Worm (Caenorhabditis elegans) whole organism, early embryonic: ENCODE results near the gene pud-1.1.
"Not testable (repeated sequence)": the region's sequence is repeated elsewhere in the genome, so short reads cannot be mapped to it uniquely, and the experiment has no call there.

Experiments used
- aly-1 ChIP-seq: sonication (generic microtip); optimal IDR thresholded peaks from 2 replicates; lab custom pipeline; 2016; ENCODE audit warnings: missing genetic modification characterization, missing compliant biosample characterization
- ama-1 ChIP-seq: fragments of 150-350 bp; optimal IDR thresholded peaks from 2 replicates; lab custom pipeline; 2014
- ceh-13 ChIP-seq: fragments of 200-800 bp; sonication (Bioruptor generic); optimal IDR thresholded peaks from 2 replicates; lab custom pipeline; 2018; ENCODE audit warnings: mild to moderate bottlenecking, missing genetic modification characterization, missing compliant biosample characterization
- ceh-36 ChIP-seq: sonication (generic microtip); optimal IDR thresholded peaks from 2 replicates; lab custom pipeline; 2016; ENCODE audit warnings: missing genetic modification characterization, inconsistent platforms, missing compliant biosample characterization
- hmg-4 ChIP-seq: fragments of 200-800 bp; sonication (Bioruptor generic); optimal IDR thresholded peaks from 2 replicates; lab custom pipeline; 2018; ENCODE audit warnings: mild to moderate bottlenecking, missing genetic modification characterization, missing compliant biosample characterization
- hnd-1 ChIP-seq: sonication (generic microtip); optimal IDR thresholded peaks from 2 replicates; lab custom pipeline; 2016; ENCODE audit warnings: missing genetic modification characterization, missing compliant biosample characterization
- scrt-1 ChIP-seq: fragments of 200-800 bp; sonication (Bioruptor generic); IDR thresholded peaks from 2 replicates; pipeline ENCODE4 v1.3.6; 2022; ENCODE audit warnings: missing genetic modification characterization, missing compliant biosample characterization
- tra-4 ChIP-seq: sonication (generic microtip); optimal IDR thresholded peaks from 2 replicates; lab custom pipeline; 2017; ENCODE audit warnings: missing genetic modification characterization, missing compliant biosample characterization

DNA sequence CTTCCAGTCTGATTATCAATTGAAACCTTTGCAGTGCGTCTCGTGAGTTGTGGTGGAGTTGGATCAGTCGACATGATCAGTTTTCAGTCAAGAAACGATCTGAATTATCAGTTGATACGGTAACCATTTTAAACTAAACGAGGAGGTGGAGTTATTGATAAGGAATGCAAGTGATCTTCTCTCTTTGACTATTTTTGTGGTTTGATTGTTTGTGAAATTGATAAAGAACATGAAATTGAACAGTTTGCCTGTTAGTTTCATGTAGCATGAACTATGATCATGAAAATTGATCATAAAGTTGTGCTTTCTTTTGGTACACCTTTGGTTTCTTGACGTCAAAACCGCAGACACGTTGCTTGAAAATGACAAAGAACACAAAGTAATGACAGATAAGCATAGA lies 7.8 kb upstream of the pud-1.1 start, which contains the start of gene pud-1.2:
- TF ChIP-seq hnd-1 (tag; lab: Kevin White, UChicago); aly-1 (tag; lab: Kevin White, UChicago); ama-1 (lab: Kevin White, UChicago); ceh-36 (tag; lab: Kevin White, UChicago); scrt-1 (GFP tag; lab: Robert Waterston, UW); ceh-13 (GFP tag; lab: Kevin White, UChicago); hmg-4; tra-4 (tag; lab: Kevin White, UChicago): not testable (repeated sequence)
